In the genomic region with DNA sequence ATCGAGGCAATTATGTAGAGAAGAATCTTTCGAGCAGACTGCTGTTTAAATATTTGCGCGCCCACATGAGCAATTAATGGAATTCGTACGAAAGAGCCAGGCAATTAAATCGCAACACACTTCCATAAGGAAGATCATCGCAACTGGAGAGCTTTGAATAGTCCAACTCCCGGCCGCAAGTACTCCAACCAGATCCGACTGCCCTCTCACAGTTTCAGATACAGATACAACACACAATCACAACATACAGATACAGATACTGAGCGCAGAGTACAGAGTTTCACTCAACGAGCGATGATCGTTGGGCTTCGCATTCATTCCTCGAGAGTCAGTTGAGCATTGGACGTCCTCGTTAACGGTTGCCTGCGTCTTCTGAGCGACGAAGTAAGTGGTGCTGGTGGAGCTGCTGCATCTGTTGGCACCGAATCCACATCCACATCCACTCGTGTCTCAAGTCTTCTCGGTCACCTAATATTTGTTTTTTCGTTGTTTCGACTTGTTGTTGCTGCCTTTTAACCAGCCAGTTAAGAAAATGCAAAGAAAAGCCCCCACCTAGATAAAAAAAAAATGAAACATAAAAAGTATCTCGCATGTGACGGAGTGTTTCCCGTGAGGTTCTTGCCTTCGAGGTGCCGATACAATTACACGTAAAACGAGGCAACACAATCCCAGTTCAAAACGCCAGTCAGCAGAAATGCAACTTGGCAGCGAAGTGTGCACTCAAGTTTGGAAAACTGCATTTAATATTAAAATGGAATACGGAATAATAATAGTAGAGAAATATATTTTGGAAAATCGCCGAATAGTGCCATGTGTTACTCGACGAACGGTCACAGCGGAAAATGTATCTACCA, we compare ENCODE assay signal across 1 fruit fly cellular context.
TF ChIP-seq lines count a peak whose summit lies in the region.

A gene (plus strand): TSS at position 326 of the 854 bp plus-strand sequence.

TF ChIP-seq in whole organism, embryonic, 481 proteins besides CTCF, POLR2A, EP300 and RAD21 (continued from another document):
- no peak for TF ChIP-seq gem (tag; optimal IDR thresholded peaks at IDR 0.05; lab: Kevin White, UChicago)
- no peak for TF ChIP-seq mam (GFP tag; optimal IDR thresholded peaks at IDR 0.05; lab: Kevin White, UChicago)
- no peak for TF ChIP-seq knrl (GFP tag; IDR thresholded peaks at IDR 0.05; lab: Robert Waterston, UW; ENCODE audit: partially characterized antibody)
- peak; percentile 57; the same call in 1 of the 2 replicates for TF ChIP-seq bbx (GFP tag; IDR thresholded peaks at IDR 0.05; lab: Robert Waterston, UW; ENCODE audit: partially characterized antibody)
- no peak for TF ChIP-seq CG12942 (GFP tag; optimal IDR thresholded peaks at IDR 0.05; lab: Kevin White, UChicago)
- no peak for TF ChIP-seq CG13624 (GFP tag; optimal IDR thresholded peaks at IDR 0.05; lab: Kevin White, UChicago)
- peak; percentile 24 for TF ChIP-seq PHDP (tag; optimal IDR thresholded peaks at IDR 0.05; lab: Kevin White, UChicago)
- TF ChIP-seq CG15073 (GFP tag; optimal IDR thresholded peaks at IDR 0.05; lab: Kevin White, UChicago): no peak
